Fruit fly (Drosophila melanogaster): ENCODE data around the gene CG31139.

CG31139 gene

DNA sequence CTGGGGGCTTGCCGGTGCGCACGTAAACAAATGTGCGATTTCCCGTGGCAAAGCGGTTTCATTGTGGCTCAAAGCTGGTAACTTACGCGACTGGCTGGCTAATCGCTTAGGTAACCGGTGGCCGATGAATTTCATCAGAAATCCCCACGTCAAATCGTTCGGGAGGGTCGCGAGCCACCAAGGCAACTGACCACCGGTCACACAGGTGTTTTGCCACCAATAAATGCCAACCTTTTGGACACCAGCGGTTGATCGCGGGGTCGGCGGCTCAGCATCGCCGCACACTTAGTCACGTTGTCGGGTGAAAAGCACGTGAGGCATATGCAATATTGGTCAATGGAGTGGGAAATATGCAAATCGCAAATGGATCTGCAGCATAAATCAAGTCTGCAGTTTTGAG, 27.6 kb upstream of the CG31139 start:
- TF ChIP-seq CG17806 (tag; optimal IDR thresholded peaks at IDR 0.05): no peak
- TF ChIP-seq CG32121 (GFP tag; IDR thresholded peaks at IDR 0.05): no peak
- no peak for TF ChIP-seq CG13204 (GFP tag; optimal IDR thresholded peaks at IDR 0.05)
- no peak for TF ChIP-seq CG9948 (tag; optimal IDR thresholded peaks at IDR 0.05)
- TF ChIP-seq Snoo (tag; optimal IDR thresholded peaks at IDR 0.05): no peak
- TF ChIP-seq CG34367 (tag; optimal IDR thresholded peaks at IDR 0.05): no peak
- no peak for TF ChIP-seq EcR (GFP tag; optimal IDR thresholded peaks at IDR 0.05)
- no peak for TF ChIP-seq rn (GFP tag; IDR thresholded peaks at IDR 0.05)
- no peak for TF ChIP-seq CG4496 (GFP tag; IDR thresholded peaks at IDR 0.05)
- TF ChIP-seq CG8301 (tag; optimal IDR thresholded peaks at IDR 0.05): no peak
- no peak for TF ChIP-seq CG12605 (GFP tag; IDR thresholded peaks at IDR 0.05)
- no peak for TF ChIP-seq fd96Ca (GFP tag; IDR thresholded peaks at IDR 0.05)
- TF ChIP-seq gl (tag; optimal IDR thresholded peaks at IDR 0.05): no peak

DNA sequence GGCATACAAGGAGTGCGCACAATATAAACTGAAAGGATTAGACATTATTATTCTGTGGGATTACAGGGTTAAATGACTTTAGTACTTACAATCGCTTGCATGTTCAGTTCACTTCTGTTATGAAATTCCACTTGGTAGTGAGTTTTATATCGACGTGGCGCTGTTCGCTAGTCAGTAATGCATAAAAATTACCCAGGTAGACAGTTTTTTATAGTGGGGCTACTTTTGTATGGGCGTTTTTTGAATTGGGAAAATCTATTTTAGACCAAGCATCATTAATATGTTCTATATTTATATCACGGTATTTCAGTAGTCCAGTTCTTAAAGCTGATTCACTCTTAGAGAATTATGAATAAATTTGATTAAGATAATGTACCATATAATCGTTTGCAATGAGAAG, 22.8 kb upstream of the CG31139 start, which contains the start of gene CG43095:
Gene CG43095, minus strand, starts transcription at position 101 of the 400 bp plus-strand sequence.
- no peak for TF ChIP-seq fd96Ca (GFP tag; IDR thresholded peaks at IDR 0.05)

DNA sequence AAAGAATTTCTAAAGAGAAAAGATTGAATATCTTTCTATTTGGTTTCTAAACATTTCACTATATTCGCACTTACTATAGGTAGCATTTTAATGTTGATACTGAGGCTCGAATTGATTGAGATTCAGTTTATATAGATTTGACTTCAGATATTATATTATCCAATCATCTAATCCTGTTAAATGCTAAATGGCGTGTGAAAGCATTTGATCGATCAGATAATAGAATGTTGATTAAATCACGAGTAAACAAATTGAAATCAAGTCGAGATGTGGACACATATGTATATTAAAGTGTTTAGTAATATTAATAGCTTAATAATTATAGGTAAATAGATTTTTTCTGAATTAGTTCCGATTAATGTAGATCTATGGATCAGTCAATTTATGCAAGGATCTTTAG, 22.0 kb upstream of the CG31139 start, which contains the start of gene CG43094:
Gene CG43094, minus strand, starts transcription at position 101 of the 400 bp plus-strand sequence.
- no peak for TF ChIP-seq CG34367 (tag; optimal IDR thresholded peaks at IDR 0.05)
- TF ChIP-seq D1 (tag; optimal IDR thresholded peaks at IDR 0.05): no peak
- TF ChIP-seq rn (GFP tag; IDR thresholded peaks at IDR 0.05): no peak
- TF ChIP-seq CG10348 (GFP tag; IDR thresholded peaks at IDR 0.05): no peak
- TF ChIP-seq EcR (GFP tag; optimal IDR thresholded peaks at IDR 0.05): no peak

DNA sequence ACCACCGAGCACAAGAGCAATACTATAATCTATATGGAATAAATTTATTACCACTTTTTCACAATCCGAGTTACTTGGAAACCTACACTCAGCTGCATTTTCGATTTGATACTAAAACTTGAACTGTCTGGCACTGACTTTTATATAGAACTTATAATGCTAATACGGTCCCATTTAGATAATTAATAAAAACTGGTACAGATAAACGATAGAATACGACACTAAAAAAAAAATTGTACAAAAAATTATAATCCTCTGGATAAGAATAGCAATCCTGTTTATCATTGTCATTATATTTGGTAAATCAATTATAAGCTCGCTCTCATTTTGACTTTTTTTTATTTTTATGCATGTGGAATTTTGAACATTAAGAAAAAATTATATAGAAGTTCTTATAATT, 21.4 kb upstream of the CG31139 start, which contains the start of gene CG43093:
Gene CG43093, minus strand, starts transcription at position 101 of the 400 bp plus-strand sequence.
- no peak for TF ChIP-seq CG32121 (GFP tag; IDR thresholded peaks at IDR 0.05)
- no peak for TF ChIP-seq CG13204 (GFP tag; optimal IDR thresholded peaks at IDR 0.05)
- TF ChIP-seq rn (GFP tag; IDR thresholded peaks at IDR 0.05): no peak

DNA sequence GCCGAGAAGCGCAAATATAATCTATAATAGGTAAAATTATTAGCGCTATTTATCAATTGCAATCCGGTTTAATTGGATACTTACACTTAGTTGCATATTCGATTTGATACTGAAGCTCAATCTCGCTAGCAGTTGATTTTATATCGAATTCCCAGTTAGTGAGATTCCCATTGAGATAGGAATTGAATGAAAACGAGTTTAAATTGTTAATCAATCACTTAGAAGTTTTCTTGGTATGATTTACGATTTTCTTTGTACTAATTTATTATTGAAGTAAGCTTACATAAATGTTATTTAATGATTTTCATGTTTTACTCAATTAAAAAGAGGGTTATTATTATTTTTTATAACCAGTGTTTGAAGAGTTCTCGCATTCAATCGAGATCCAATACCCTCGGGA, 20.7 kb upstream of the CG31139 start, which contains the start of gene CG43092:
Gene CG43092, minus strand, starts transcription at position 101 of the 400 bp plus-strand sequence.
- TF ChIP-seq Pif1B (GFP tag; optimal IDR thresholded peaks at IDR 0.05) (no peak), fd96Ca (GFP tag; IDR thresholded peaks at IDR 0.05) (no peak), CG13204 (GFP tag; optimal IDR thresholded peaks at IDR 0.05) (no peak), gl (tag; optimal IDR thresholded peaks at IDR 0.05) (no peak), CG15710 (tag; optimal IDR thresholded peaks at IDR 0.05) (no peak), Ets98B (GFP tag; IDR thresholded peaks at IDR 0.05) (no peak), CG9948 (tag; optimal IDR thresholded peaks at IDR 0.05) (no peak), CG34367 (tag; optimal IDR thresholded peaks at IDR 0.05) (no peak), rn (GFP tag; IDR thresholded peaks at IDR 0.05) (no peak), CG10348 (GFP tag; IDR thresholded peaks at IDR 0.05) (no peak), CG4496 (GFP tag; IDR thresholded peaks at IDR 0.05) (no peak), EcR (GFP tag; optimal IDR thresholded peaks at IDR 0.05) (no peak), CG17806 (tag; optimal IDR thresholded peaks at IDR 0.05) (no peak), CG8159 (tag; optimal IDR thresholded peaks at IDR 0.05) (no peak), CG12605 (GFP tag; IDR thresholded peaks at IDR 0.05) (no peak), D1 (tag; optimal IDR thresholded peaks at IDR 0.05) (no peak)

DNA sequence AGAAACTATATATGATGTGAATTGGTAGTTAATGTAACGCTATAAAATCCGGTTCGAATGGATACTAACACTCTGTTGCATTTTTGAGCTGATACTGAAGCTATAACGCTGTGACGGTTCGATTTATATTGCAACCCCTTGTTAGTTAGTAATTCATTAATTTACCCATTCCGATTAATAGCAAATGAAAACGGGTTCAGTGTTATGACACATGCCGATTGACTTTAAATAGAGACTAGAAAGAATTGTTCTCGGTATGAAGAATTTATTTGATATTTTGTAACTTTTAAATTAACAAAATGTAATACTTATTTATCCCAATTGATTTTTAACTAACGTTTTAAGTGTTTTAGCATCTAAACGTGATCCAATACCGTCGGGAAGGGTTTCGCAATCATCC, 19.8 kb upstream of the CG31139 start, which contains the start of gene CG43091:
Gene CG43091, minus strand, starts transcription at position 101 of the 400 bp plus-strand sequence.
- TF ChIP-seq CG17806 (tag; optimal IDR thresholded peaks at IDR 0.05) (no peak), fd96Ca (GFP tag; IDR thresholded peaks at IDR 0.05) (no peak), CG8159 (tag; optimal IDR thresholded peaks at IDR 0.05) (no peak), CG8301 (tag; optimal IDR thresholded peaks at IDR 0.05) (no peak), CG34367 (tag; optimal IDR thresholded peaks at IDR 0.05) (no peak), Ets98B (GFP tag; IDR thresholded peaks at IDR 0.05) (no peak), Snoo (tag; optimal IDR thresholded peaks at IDR 0.05) (no peak), gl (tag; optimal IDR thresholded peaks at IDR 0.05) (no peak), rn (GFP tag; IDR thresholded peaks at IDR 0.05) (no peak), CG14655 (GFP tag; optimal IDR thresholded peaks at IDR 0.05) (no peak), CG9948 (tag; optimal IDR thresholded peaks at IDR 0.05) (no peak), CG10348 (GFP tag; IDR thresholded peaks at IDR 0.05) (no peak), EcR (GFP tag; optimal IDR thresholded peaks at IDR 0.05) (no peak), D1 (tag; optimal IDR thresholded peaks at IDR 0.05) (no peak), Pif1B (GFP tag; optimal IDR thresholded peaks at IDR 0.05) (no peak), CG4496 (GFP tag; IDR thresholded peaks at IDR 0.05) (no peak), CG12605 (GFP tag; IDR thresholded peaks at IDR 0.05) (no peak), CG15710 (tag; optimal IDR thresholded peaks at IDR 0.05) (no peak), CG13204 (GFP tag; optimal IDR thresholded peaks at IDR 0.05) (no peak), Pif1A (GFP tag; optimal IDR thresholded peaks at IDR 0.05) (no peak)

DNA sequence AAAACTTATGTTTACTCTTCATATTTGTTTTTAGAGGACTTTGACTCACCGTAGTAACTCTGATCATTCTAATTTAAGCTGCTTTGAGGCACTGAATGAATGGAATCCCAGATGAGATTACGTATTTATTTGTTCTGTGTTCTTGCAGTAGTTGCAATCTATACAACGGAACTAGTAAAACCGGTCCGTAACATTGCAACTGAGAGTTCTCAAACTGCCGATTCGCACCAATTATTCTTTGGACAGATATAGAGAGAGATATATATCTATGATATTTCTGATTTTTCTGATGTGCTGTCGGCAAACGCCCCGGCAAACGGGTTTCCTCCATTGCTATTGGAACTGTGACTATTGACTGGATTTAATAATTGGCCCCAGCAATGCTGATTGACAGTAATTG, 18.7 kb upstream of the CG31139 start, which contains the start of gene CG13841:
Gene CG13841, minus strand, starts transcription at position 101 of the 400 bp plus-strand sequence.
- TF ChIP-seq fd96Ca (GFP tag; IDR thresholded peaks at IDR 0.05) (no peak), CG13204 (GFP tag; optimal IDR thresholded peaks at IDR 0.05) (no peak), rn (GFP tag; IDR thresholded peaks at IDR 0.05) (no peak), CG17806 (tag; optimal IDR thresholded peaks at IDR 0.05) (no peak), Ets98B (GFP tag; IDR thresholded peaks at IDR 0.05) (no peak), CG9948 (tag; optimal IDR thresholded peaks at IDR 0.05) (no peak), CG4496 (GFP tag; IDR thresholded peaks at IDR 0.05) (no peak), CG32121 (GFP tag; IDR thresholded peaks at IDR 0.05) (no peak), EcR (GFP tag; optimal IDR thresholded peaks at IDR 0.05) (no peak), CG15710 (tag; optimal IDR thresholded peaks at IDR 0.05) (no peak), CG8159 (tag; optimal IDR thresholded peaks at IDR 0.05) (no peak), Pif1B (GFP tag; optimal IDR thresholded peaks at IDR 0.05) (no peak), Snoo (tag; optimal IDR thresholded peaks at IDR 0.05) (no peak), CG14655 (GFP tag; optimal IDR thresholded peaks at IDR 0.05) (no peak), gl (tag; optimal IDR thresholded peaks at IDR 0.05) (no peak), CG8301 (tag; optimal IDR thresholded peaks at IDR 0.05) (no peak), CG12605 (GFP tag; IDR thresholded peaks at IDR 0.05) (no peak), Pif1A (GFP tag; optimal IDR thresholded peaks at IDR 0.05) (no peak)

Data from whole organism, pupa.